Worm (Caenorhabditis elegans) whole organism, young adult: Measurements from ENCODE around the gene F38E1.10.

Experiments
- C17E4.6 ChIP-seq: fragments of 200-800 bp; sonication (Bioruptor generic); IDR thresholded peaks from 2 replicates; pipeline ENCODE4 v1.3.6; 2022; ENCODE audit warnings: missing genetic modification reagents, missing genetic modification characterization, missing compliant biosample characterization
- F10E7.11 ChIP-seq: sonication (generic microtip); optimal IDR thresholded peaks from 2 replicates; lab custom pipeline; 2017; ENCODE audit warnings: mild to moderate bottlenecking, missing genetic modification characterization, moderate library complexity, missing compliant biosample characterization
- F22D6.2 ChIP-seq: sonication (generic microtip); optimal IDR thresholded peaks from 2 replicates; lab custom pipeline; 2016; ENCODE audit warnings: mild to moderate bottlenecking, missing genetic modification characterization, missing compliant biosample characterization
- F49E8.2 ChIP-seq: sonication (generic microtip); optimal IDR thresholded peaks from 3 replicates; lab custom pipeline; 2017; ENCODE audit warnings: missing genetic modification characterization, mild to moderate bottlenecking, missing compliant biosample characterization, antibody characterized with exemption, moderate library complexity; ENCODE audit not compliant: insufficient read depth
- K12H6.12 ChIP-seq: fragments of 200-800 bp; sonication (Bioruptor generic); optimal IDR thresholded peaks from 2 replicates; lab custom pipeline; 2018; ENCODE audit warnings: mild to moderate bottlenecking, missing genetic modification characterization, missing compliant biosample characterization
- ZK185.1 ChIP-seq: sonication (generic microtip); optimal IDR thresholded peaks from 2 replicates; lab custom pipeline; 2016; ENCODE audit warnings: mild to moderate bottlenecking, missing genetic modification characterization, missing compliant biosample characterization; ENCODE audit not compliant: poor library complexity, severe bottlenecking
- aptf-2 ChIP-seq: fragments of 200-800 bp; sonication (Bioruptor generic); conservative IDR thresholded peaks from 2 replicates; pipeline ENCODE4 v1.3.6; 2022; ENCODE audit warnings: missing genetic modification reagents, missing genetic modification characterization, missing compliant biosample characterization
- attf-6 ChIP-seq: fragments of 200-800 bp; sonication (Bioruptor generic); IDR thresholded peaks from 2 replicates; pipeline ENCODE4 v1.3.6; 2022; ENCODE audit warnings: missing genetic modification reagents, missing genetic modification characterization, missing compliant biosample characterization
- bed-2 ChIP-seq: fragments of 200-800 bp; sonication (Bioruptor generic); IDR thresholded peaks from 2 replicates; pipeline ENCODE4 v1.3.6; 2022; ENCODE audit warnings: missing genetic modification reagents, missing genetic modification characterization, missing compliant biosample characterization
- ceh-100 ChIP-seq: fragments of 200-800 bp; sonication (Bioruptor generic); IDR thresholded peaks from 2 replicates; pipeline ENCODE4 v1.3.6; 2022; ENCODE audit warnings: missing genetic modification reagents, missing genetic modification characterization, missing compliant biosample characterization
- ceh-79 ChIP-seq: sonication (generic microtip); optimal IDR thresholded peaks from 2 replicates; lab custom pipeline; 2017; ENCODE audit warnings: mild to moderate bottlenecking, missing genetic modification characterization, missing compliant biosample characterization
- die-1 ChIP-seq: sonication (generic microtip); optimal IDR thresholded peaks from 2 replicates; lab custom pipeline; 2016; ENCODE audit warnings: missing genotype, mild to moderate bottlenecking, missing genetic modification characterization, missing compliant biosample characterization
- dpff-1 ChIP-seq: sonication (generic microtip); optimal IDR thresholded peaks from 2 replicates; lab custom pipeline; 2017; ENCODE audit warnings: mild to moderate bottlenecking, missing genetic modification characterization, missing compliant biosample characterization
- dpl-1 ChIP-seq: fragments of 150-350 bp; optimal IDR thresholded peaks from 2 replicates; lab custom pipeline; 2014; ENCODE audit warnings: missing biosample characterization, missing genetic modification reagents, missing genetic modification characterization
- efl-1 ChIP-seq: fragments of 150-350 bp; optimal IDR thresholded peaks from 2 replicates; lab custom pipeline; 2014; ENCODE audit warnings: missing biosample characterization, missing genetic modification reagents, missing genetic modification characterization
- egl-18 ChIP-seq: fragments of 200-800 bp; sonication (Bioruptor generic); IDR thresholded peaks from 2 replicates; pipeline ENCODE4 v1.3.6; 2022; ENCODE audit warnings: missing genetic modification reagents, missing genetic modification characterization, missing compliant biosample characterization
- egl-44 ChIP-seq: fragments of 200-800 bp; sonication (Bioruptor generic); IDR thresholded peaks from 2 replicates; pipeline ENCODE4 v1.3.6; 2022; ENCODE audit warnings: missing genetic modification reagents, missing genetic modification characterization, missing compliant biosample characterization
- ekl-4 ChIP-seq: fragments of 200-800 bp; sonication (Bioruptor generic); IDR thresholded peaks from 2 replicates; pipeline ENCODE4 v1.3.6; 2022; ENCODE audit warnings: missing genetic modification reagents, missing genetic modification characterization, missing compliant biosample characterization
- hlh-26 ChIP-seq: fragments of 200-800 bp; sonication (Bioruptor generic); conservative IDR thresholded peaks from 2 replicates; pipeline ENCODE4 v1.3.6; 2022; ENCODE audit warnings: missing genetic modification reagents, missing genetic modification characterization, missing compliant biosample characterization
- hmg-20 ChIP-seq: fragments of 200-800 bp; sonication (Bioruptor generic); IDR thresholded peaks from 2 replicates; pipeline ENCODE4 v1.3.6; 2022; ENCODE audit warnings: missing genetic modification reagents, missing genetic modification characterization, missing compliant biosample characterization
- let-607 ChIP-seq, 2 experiments: fragments of 200-800 bp in 1 of 2; sonication (Bioruptor generic) in 1 of 2; sonication (generic microtip) in 1 of 2; optimal IDR thresholded peaks; 2 replicates each; lab custom pipeline; 2016 to 2018; ENCODE audit warnings: mild to moderate bottlenecking in 2 of 2, missing compliant biosample characterization in 2 of 2, missing genetic modification characterization in 2 of 2, moderate library complexity in 2 of 2, missing genotype in 1 of 2
- lin-40 ChIP-seq: sonication (generic microtip); optimal IDR thresholded peaks from 2 replicates; lab custom pipeline; 2016; ENCODE audit warnings: missing genetic modification characterization, mild to moderate bottlenecking, missing compliant biosample characterization, missing genotype, missing genetic modification reagents
- lsy-27 ChIP-seq: sonication (generic microtip); optimal IDR thresholded peaks from 2 replicates; lab custom pipeline; 2017; ENCODE audit warnings: missing genetic modification characterization, mild to moderate bottlenecking, missing compliant biosample characterization, antibody characterized with exemption, missing genotype, borderline replicate concordance; ENCODE audit not compliant: insufficient read depth
- madf-3 ChIP-seq: fragments of 200-800 bp; sonication (Bioruptor generic); IDR thresholded peaks from 2 replicates; pipeline ENCODE4 v1.3.6; 2022; ENCODE audit warnings: missing genetic modification reagents, missing genetic modification characterization, missing compliant biosample characterization
- mcd-1 ChIP-seq: fragments of 200-800 bp; sonication (Bioruptor generic); IDR thresholded peaks from 2 replicates; pipeline ENCODE4 v1.3.6; 2022; ENCODE audit warnings: missing genetic modification reagents, missing genetic modification characterization, missing compliant biosample characterization
- mxl-1 ChIP-seq: sonication (generic microtip); optimal IDR thresholded peaks from 2 replicates; lab custom pipeline; 2016; ENCODE audit warnings: missing genetic modification characterization, missing compliant biosample characterization
- nfyb-1 ChIP-seq: fragments of 200-800 bp; sonication (Bioruptor generic); IDR thresholded peaks from 2 replicates; pipeline ENCODE4 v1.3.6; 2022; ENCODE audit warnings: missing genetic modification reagents, missing genetic modification characterization, missing compliant biosample characterization
- nhr-120 ChIP-seq: fragments of 200-800 bp; sonication (Bioruptor generic); IDR thresholded peaks from 2 replicates; pipeline ENCODE4 v1.3.6; 2022; ENCODE audit warnings: missing genetic modification characterization, missing compliant biosample characterization
- pbrm-1 ChIP-seq: fragments of 200-800 bp; sonication (Bioruptor generic); IDR thresholded peaks from 2 replicates; pipeline ENCODE4 v1.3.6; 2022; ENCODE audit warnings: missing genetic modification reagents, missing genetic modification characterization, missing compliant biosample characterization
- rcor-1 ChIP-seq: fragments of 200-800 bp; sonication (Bioruptor generic); IDR thresholded peaks from 2 replicates; pipeline ENCODE4 v1.3.6; 2022; ENCODE audit warnings: missing genetic modification reagents, missing genetic modification characterization, missing compliant biosample characterization
- snpc-1.1 ChIP-seq: sonication (generic microtip); optimal IDR thresholded peaks from 2 replicates; lab custom pipeline; 2017; ENCODE audit warnings: missing genetic modification characterization, mild to moderate bottlenecking, missing compliant biosample characterization, antibody characterized with exemption, moderate library complexity, missing genotype, missing genetic modification reagents; ENCODE audit not compliant: insufficient read depth
- snpc-4 ChIP-seq, 5 experiments: fragments of 150-350 bp in 1 of 5; sonication (generic microtip) in 4 of 5; optimal IDR thresholded peaks; 2 replicates each; lab custom pipeline; 2014 to 2018; ENCODE audit warnings: missing genetic modification characterization in 5 of 5, missing biosample characterization in 3 of 5, antibody characterized with exemption in 2 of 5, mild to moderate bottlenecking in 2 of 5, missing compliant biosample characterization in 2 of 5, missing genotype in 2 of 5, moderate library complexity in 2 of 5, missing genetic modification reagents in 1 of 5
- tbp1 ChIP-seq: fragments of 200-800 bp; sonication (Bioruptor generic); optimal IDR thresholded peaks from 2 replicates; lab custom pipeline; 2018; ENCODE audit warnings: mild to moderate bottlenecking, missing genetic modification characterization, missing compliant biosample characterization
- xnd-1 ChIP-seq: sonication (generic microtip); optimal IDR thresholded peaks from 2 replicates; lab custom pipeline; 2016; ENCODE audit warnings: missing genotype, missing genetic modification reagents, missing genetic modification characterization, missing compliant biosample characterization
- zfh-2 ChIP-seq: fragments of 200-800 bp; sonication (Bioruptor generic); conservative IDR thresholded peaks from 2 replicates; pipeline ENCODE4 v1.3.6; 2022; ENCODE audit warnings: missing genetic modification reagents, missing genetic modification characterization, missing compliant biosample characterization
- ztf-18 ChIP-seq: sonication (generic microtip); optimal IDR thresholded peaks from 2 replicates; lab custom pipeline; 2016; ENCODE audit warnings: missing genotype, mild to moderate bottlenecking, missing genetic modification characterization, missing compliant biosample characterization
- ztf-22 ChIP-seq: fragments of 200-800 bp; sonication (Bioruptor generic); optimal IDR thresholded peaks from 2 replicates; lab custom pipeline; 2018; ENCODE audit warnings: mild to moderate bottlenecking, missing genetic modification characterization, moderate library complexity, missing compliant biosample characterization
- ztf-26 ChIP-seq: sonication (generic microtip); optimal IDR thresholded peaks from 2 replicates; lab custom pipeline; 2017; ENCODE audit warnings: missing genetic modification characterization, missing compliant biosample characterization
- ztf-3 ChIP-seq: fragments of 200-800 bp; sonication (Bioruptor generic); optimal IDR thresholded peaks from 2 replicates; lab custom pipeline; 2018; ENCODE audit warnings: mild to moderate bottlenecking, missing genetic modification characterization, missing compliant biosample characterization

F38E1.10 gene

DNA sequence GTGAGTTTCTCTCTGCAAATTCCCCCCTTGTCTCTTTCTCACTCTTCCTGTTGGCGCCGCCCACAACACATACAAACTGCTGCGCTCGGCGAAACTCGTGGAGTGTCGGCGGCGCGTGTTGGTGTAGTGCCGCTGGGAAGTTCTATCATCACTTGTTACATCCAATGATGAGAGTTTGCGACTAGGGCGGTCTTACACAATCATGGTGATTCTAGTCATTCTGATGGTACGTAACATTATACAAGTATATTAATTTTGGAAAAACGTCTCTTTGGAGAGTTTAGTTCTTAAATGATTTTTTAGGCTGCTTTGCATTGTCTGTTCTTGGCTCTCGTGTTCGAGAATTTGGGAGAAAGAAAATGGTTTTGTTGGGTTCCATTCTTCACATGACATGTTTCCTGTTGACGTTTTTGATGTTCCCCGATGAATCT, 26.3 kb downstream of the F38E1.10 start (continued):
- TF ChIP-seq dpl-1 (GFP tag; lab: Kevin White, UChicago) (peak; percentile 10), ekl-4 (peak; percentile 94), ZK185.1 (tag; lab: Kevin White, UChicago) (peak; percentile 70), egl-18 (GFP tag; lab: Robert Waterston, UW) (0 out of 2 replicates have a peak, but pooled peaks have one; percentile 9), hmg-20 (GFP tag; lab: Robert Waterston, UW) (peak; percentile 82), lin-40 (peak; percentile 81), zfh-2 (GFP tag; lab: Robert Waterston, UW) (no peak), snpc-4 (GFP tag; optimal IDR thresholded peaks at IDR 0.05; lab: Kevin White, UChicago) (peak; percentile 100), snpc-4 (tag; optimal IDR thresholded peaks at IDR 0.05; lab: Kevin White, UChicago) (peak; percentile 99 to 100 (median 100)), madf-3 (GFP tag; lab: Robert Waterston, UW) (peak; percentile 67; the same call in 1 of the 2 replicates), snpc-1.1 (peak; percentile 99), efl-1 (GFP tag; lab: Kevin White, UChicago) (peak; percentile 19), egl-44 (GFP tag; lab: Robert Waterston, UW) (peak; percentile 86), let-607 (tag; optimal IDR thresholded peaks at IDR 0.05; lab: Kevin White, UChicago) (peak; percentile 43 to 59), F22D6.2 (tag; lab: Kevin White, UChicago) (peak; percentile 27), nfyb-1 (peak; percentile 92), aptf-2 (peak; percentile 92)
- TF ChIP-seq, all 124 proteins: peak for 89

DNA sequence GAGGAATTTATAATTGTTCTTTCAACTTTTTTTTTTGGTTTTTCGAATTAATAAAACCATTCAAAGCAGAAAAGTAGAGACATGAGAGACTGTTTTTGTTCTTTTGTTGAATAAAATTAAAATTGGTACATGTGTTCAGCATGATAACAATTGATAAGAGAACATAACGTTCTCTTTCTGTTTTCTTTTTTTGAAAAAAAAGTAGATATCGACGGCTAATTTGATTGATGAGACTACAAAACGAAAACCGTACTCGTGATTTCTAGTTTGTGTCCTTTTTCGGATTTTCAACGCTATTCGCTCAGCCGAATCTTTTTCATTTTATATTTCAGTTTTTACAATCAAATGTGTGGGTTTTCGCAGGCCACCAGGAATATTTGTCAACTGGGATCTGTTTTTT, 29.9 kb downstream of the F38E1.10 start, which contains the start of gene C08D8.1:
Gene C08D8.1, plus strand, starts transcription at position 324 of the 400 bp plus-strand sequence.
- TF ChIP-seq tbp1 (GFP tag; lab: Kevin White, UChicago) (no peak), hlh-26 (GFP tag; lab: Robert Waterston, UW) (no peak), xnd-1 (no peak), C17E4.6 (GFP tag; lab: Robert Waterston, UW) (no peak), ztf-3 (no peak), ceh-100 (GFP tag; lab: Robert Waterston, UW) (no peak), ztf-18 (tag; lab: Kevin White, UChicago) (no peak), egl-18 (GFP tag; lab: Robert Waterston, UW) (no peak), mxl-1 (no peak), attf-6 (GFP tag; lab: Robert Waterston, UW) (no peak), hmg-20 (GFP tag; lab: Robert Waterston, UW) (no peak), dpff-1 (tag; lab: Kevin White, UChicago) (no peak), rcor-1 (no peak), mcd-1 (GFP tag; lab: Robert Waterston, UW) (no peak), K12H6.12 (tag; lab: Kevin White, UChicago) (no peak), ztf-22 (GFP tag; lab: Kevin White, UChicago) (no peak), die-1 (tag; lab: Kevin White, UChicago) (no peak), ceh-79 (tag; lab: Kevin White, UChicago) (no peak), lsy-27 (tag; lab: Kevin White, UChicago) (no peak)

DNA sequence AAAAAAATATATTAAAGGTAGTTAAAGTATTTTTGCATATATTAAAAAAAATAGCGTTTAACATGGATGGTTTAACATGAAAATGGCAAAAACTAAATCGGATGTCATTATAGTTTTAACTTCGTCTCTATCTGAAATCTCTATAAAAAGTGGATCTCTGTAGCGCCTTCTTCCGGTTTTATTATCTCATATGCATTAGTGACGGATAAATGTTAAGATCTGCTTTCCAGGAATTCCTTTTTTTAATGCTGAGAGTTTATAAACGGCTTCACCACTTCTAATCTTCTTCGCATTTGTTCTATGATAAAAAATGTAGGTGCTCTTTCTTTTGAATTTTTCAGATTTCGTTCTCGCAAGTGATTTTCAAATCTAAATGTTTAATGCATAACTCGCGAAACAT, 32.9 kb downstream of the F38E1.10 start:
- TF ChIP-seq ztf-26 (tag; lab: Kevin White, UChicago) (no peak), bed-2 (GFP tag; lab: Robert Waterston, UW) (no peak), dpff-1 (tag; lab: Kevin White, UChicago) (no peak), pbrm-1 (GFP tag; lab: Robert Waterston, UW) (no peak), C17E4.6 (GFP tag; lab: Robert Waterston, UW) (no peak), nhr-120 (GFP tag; lab: Robert Waterston, UW) (no peak), aptf-2 (no peak), F49E8.2 (tag; lab: Kevin White, UChicago) (no peak), F10E7.11 (no peak), ceh-100 (GFP tag; lab: Robert Waterston, UW) (no peak)
